Worm (Caenorhabditis elegans) whole organism, mixed stage, embryonic: ENCODE results near the gene wdr-48.

ENCODE experiments used
- M03D4.4 ChIP-seq: sonication (generic microtip); optimal IDR thresholded peaks from 2 replicates; lab custom pipeline; 2017; ENCODE audit warnings: mild to moderate bottlenecking, missing genetic modification characterization, missing compliant biosample characterization
- bed-3 ChIP-seq: fragments of 200-800 bp; sonication (Bioruptor generic); optimal IDR thresholded peaks from 3 replicates; lab custom pipeline; 2018; ENCODE audit warnings: mild to moderate bottlenecking, missing genetic modification characterization, moderate library complexity, missing compliant biosample characterization
- blmp-1 ChIP-seq: fragments of 150-350 bp; optimal IDR thresholded peaks from 2 replicates; lab custom pipeline; 2014; ENCODE audit warnings: missing biosample characterization, missing genetic modification characterization
- ceh-39 ChIP-seq: fragments of 150-350 bp; optimal IDR thresholded peaks from 2 replicates; lab custom pipeline; 2014; ENCODE audit warnings: missing biosample characterization, missing genetic modification characterization
- ceh-43 ChIP-seq: fragments of 200-800 bp; sonication (Bioruptor generic); optimal IDR thresholded peaks from 2 replicates; lab custom pipeline; 2018; ENCODE audit warnings: mild to moderate bottlenecking, missing genetic modification characterization, moderate library complexity, missing compliant biosample characterization
- ceh-83 ChIP-seq: fragments of 200-800 bp; sonication (Bioruptor generic); optimal IDR thresholded peaks from 2 replicates; lab custom pipeline; 2018; ENCODE audit warnings: mild to moderate bottlenecking, missing genetic modification characterization, missing compliant biosample characterization
- ces-1 ChIP-seq: fragments of 150-350 bp; optimal IDR thresholded peaks from 2 replicates; lab custom pipeline; 2014; ENCODE audit warnings: missing biosample characterization, missing genetic modification reagents, missing genetic modification characterization
- cnd-1 ChIP-seq: fragments of 200-800 bp; sonication (Bioruptor generic); optimal IDR thresholded peaks from 2 replicates; lab custom pipeline; 2018; ENCODE audit warnings: mild to moderate bottlenecking, missing genetic modification characterization, missing compliant biosample characterization
- drap-1 ChIP-seq: fragments of 200-800 bp; sonication (Bioruptor generic); optimal IDR thresholded peaks from 3 replicates; lab custom pipeline; 2018; ENCODE audit warnings: mild to moderate bottlenecking, missing genetic modification characterization, missing compliant biosample characterization
- elt-3 ChIP-seq: fragments of 150-350 bp; optimal IDR thresholded peaks from 2 replicates; lab custom pipeline; 2014; ENCODE audit warnings: missing biosample characterization, missing genetic modification characterization
- flh-1 ChIP-seq: fragments of 200-800 bp; sonication (Bioruptor generic); optimal IDR thresholded peaks from 2 replicates; lab custom pipeline; 2018; ENCODE audit warnings: mild to moderate bottlenecking, missing genetic modification characterization, moderate library complexity, missing compliant biosample characterization
- ham-2 ChIP-seq: fragments of 200-800 bp; sonication (Bioruptor generic); optimal IDR thresholded peaks from 2 replicates; lab custom pipeline; 2018; ENCODE audit warnings: mild to moderate bottlenecking, missing genetic modification characterization, missing compliant biosample characterization
- hlh-1 ChIP-seq: fragments of 150-350 bp; optimal IDR thresholded peaks from 2 replicates; lab custom pipeline; 2014; ENCODE audit warnings: missing biosample characterization, missing genetic modification reagents, missing genetic modification characterization
- lin-13 ChIP-seq: fragments of 150-350 bp; optimal IDR thresholded peaks from 2 replicates; lab custom pipeline; 2014; ENCODE audit warnings: missing biosample characterization, missing genetic modification characterization
- lin-32 ChIP-seq: fragments of 200-800 bp; sonication (Bioruptor generic); optimal IDR thresholded peaks from 2 replicates; lab custom pipeline; 2018; ENCODE audit warnings: mild to moderate bottlenecking, missing genetic modification characterization, missing compliant biosample characterization
- lsy-2 ChIP-seq: fragments of 150-350 bp; optimal IDR thresholded peaks from 2 replicates; lab custom pipeline; 2014; ENCODE audit warnings: missing biosample characterization, missing genetic modification characterization
- mab-5 ChIP-seq: fragments of 150-350 bp; optimal IDR thresholded peaks from 2 replicates; lab custom pipeline; 2014; ENCODE audit warnings: missing biosample characterization, missing genetic modification characterization
- mep-1 ChIP-seq: fragments of 150-350 bp; optimal IDR thresholded peaks from 2 replicates; lab custom pipeline; 2017; ENCODE audit warnings: missing biosample characterization, missing genetic modification reagents, missing genetic modification characterization, inconsistent platforms
- mls-2 ChIP-seq: sonication (generic microtip); optimal IDR thresholded peaks from 2 replicates; lab custom pipeline; 2016; ENCODE audit warnings: mild to moderate bottlenecking, missing genetic modification characterization, moderate library complexity, missing compliant biosample characterization
- nhr-12 ChIP-seq: fragments of 150-350 bp; optimal IDR thresholded peaks from 2 replicates; lab custom pipeline; 2014; ENCODE audit warnings: missing biosample characterization, missing genetic modification characterization
- nhr-2 ChIP-seq: fragments of 150-350 bp; optimal IDR thresholded peaks from 2 replicates; lab custom pipeline; 2014; ENCODE audit warnings: missing biosample characterization, missing genetic modification characterization
- nhr-237 ChIP-seq: fragments of 150-350 bp; optimal IDR thresholded peaks from 2 replicates; lab custom pipeline; 2014; ENCODE audit warnings: missing biosample characterization, missing genetic modification characterization
- nhr-28 ChIP-seq: fragments of 150-350 bp; optimal IDR thresholded peaks from 2 replicates; lab custom pipeline; 2014; ENCODE audit warnings: missing biosample characterization, missing genetic modification characterization
- nhr-76 ChIP-seq: sonication (generic microtip); optimal IDR thresholded peaks from 2 replicates; lab custom pipeline; 2017; ENCODE audit warnings: missing biosample characterization, missing genetic modification characterization
- pha-4 ChIP-seq: fragments of 150-350 bp; optimal IDR thresholded peaks from 2 replicates; lab custom pipeline; 2018; ENCODE audit warnings: missing biosample characterization, missing genetic modification reagents, missing genetic modification characterization
- sem-2 ChIP-seq: fragments of 200-800 bp; sonication (Bioruptor generic); optimal IDR thresholded peaks from 2 replicates; lab custom pipeline; 2018; ENCODE audit warnings: mild to moderate bottlenecking, missing genetic modification characterization, missing compliant biosample characterization
- snpc-4 ChIP-seq: fragments of 150-350 bp; optimal IDR thresholded peaks from 2 replicates; lab custom pipeline; 2014; ENCODE audit warnings: missing biosample characterization, missing genetic modification characterization
- sptf-1 ChIP-seq: sonication (generic microtip); optimal IDR thresholded peaks from 2 replicates; lab custom pipeline; 2017; ENCODE audit warnings: mild to moderate bottlenecking, missing genetic modification characterization, moderate library complexity, missing compliant biosample characterization
- tbx-8 ChIP-seq: fragments of 200-800 bp; sonication (Bioruptor generic); optimal IDR thresholded peaks from 2 replicates; lab custom pipeline; 2018; ENCODE audit warnings: mild to moderate bottlenecking, missing genetic modification characterization, moderate library complexity, missing compliant biosample characterization
- unc-120 ChIP-seq: sonication (generic microtip); optimal IDR thresholded peaks from 2 replicates; lab custom pipeline; 2017; ENCODE audit warnings: missing genetic modification characterization, missing compliant biosample characterization; ENCODE audit not compliant: poor library complexity, severe bottlenecking
- unc-39 ChIP-seq: fragments of 150-350 bp; optimal IDR thresholded peaks from 2 replicates; lab custom pipeline; 2014; ENCODE audit warnings: missing biosample characterization, missing genetic modification characterization
- unc-62 ChIP-seq: fragments of 150-350 bp; optimal IDR thresholded peaks from 2 replicates; lab custom pipeline; 2014; ENCODE audit warnings: missing biosample characterization, missing genetic modification reagents, missing genetic modification characterization
- zip-8 ChIP-seq: fragments of 150-350 bp; optimal IDR thresholded peaks from 2 replicates; lab custom pipeline; 2014; ENCODE audit warnings: missing biosample characterization, missing genetic modification characterization
- ztf-11 ChIP-seq: fragments of 150-350 bp; optimal IDR thresholded peaks from 2 replicates; lab custom pipeline; 2014; ENCODE audit warnings: missing biosample characterization, missing genetic modification characterization

The wdr-48 gene

DNA sequence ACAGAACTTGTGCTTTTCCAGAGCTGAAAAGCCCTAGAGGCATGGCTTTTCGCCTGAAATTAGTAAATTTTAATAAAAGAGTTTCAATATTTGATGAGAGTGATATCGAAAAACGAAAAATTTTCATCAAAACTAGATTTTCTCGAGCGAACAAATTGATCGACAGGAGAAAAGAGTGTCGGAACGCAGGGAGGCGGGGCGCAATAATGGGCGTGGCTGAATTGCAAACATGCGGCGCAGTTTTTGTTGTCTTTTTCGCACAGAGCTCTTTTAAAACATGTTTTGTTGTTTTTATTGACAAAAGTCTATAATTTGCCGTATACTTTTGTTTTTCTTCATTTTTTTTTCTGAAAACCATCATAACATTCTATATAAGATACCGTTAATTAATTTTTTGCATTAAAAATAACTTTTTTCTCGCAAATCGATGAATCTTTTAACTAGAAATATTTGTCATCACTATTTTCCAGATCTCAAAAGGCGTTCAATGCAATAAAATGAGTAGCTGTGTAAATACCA is at the start of gene wdr-48, which contains the start of gene sel-5:
Gene wdr-48, plus strand, starts transcription at position 469 of the 519 bp plus-strand sequence.
Gene sel-5, minus strand, starts transcription at position 53 of the 519 bp plus-strand sequence.
- TF ChIP-seq unc-62 (GFP tag; lab: Kevin White, UChicago) (no peak), mep-1 (tag; lab: Kevin White, UChicago) (peak; percentile 39), hlh-1 (tag; lab: Kevin White, UChicago) (no peak), lin-13 (tag; lab: Kevin White, UChicago) (peak; percentile 33), mls-2 (tag; lab: Kevin White, UChicago) (no peak), M03D4.4 (tag; lab: Kevin White, UChicago) (no peak), ceh-39 (tag; lab: Kevin White, UChicago) (no peak), ztf-11 (tag; lab: Kevin White, UChicago) (no peak), lin-32 (GFP tag; lab: Kevin White, UChicago) (no peak), nhr-2 (tag; lab: Kevin White, UChicago) (no peak), nhr-28 (tag; lab: Kevin White, UChicago) (no peak), tbx-8 (GFP tag; lab: Kevin White, UChicago) (no peak), pha-4 (tag; lab: Kevin White, UChicago) (no peak), flh-1 (GFP tag; lab: Kevin White, UChicago) (no peak), cnd-1 (tag; lab: Kevin White, UChicago) (no peak), nhr-76 (no peak), zip-8 (no peak), ces-1 (GFP tag; lab: Kevin White, UChicago) (peak; percentile 32), nhr-237 (tag; lab: Kevin White, UChicago) (no peak), snpc-4 (no peak), elt-3 (tag; lab: Kevin White, UChicago) (no peak), unc-120 (peak; percentile 34), lsy-2 (peak; percentile 74), unc-39 (tag; lab: Kevin White, UChicago) (no peak), nhr-12 (tag; lab: Kevin White, UChicago) (no peak), sem-2 (no peak), bed-3 (GFP tag; lab: Kevin White, UChicago) (no peak), blmp-1 (no peak)

DNA sequence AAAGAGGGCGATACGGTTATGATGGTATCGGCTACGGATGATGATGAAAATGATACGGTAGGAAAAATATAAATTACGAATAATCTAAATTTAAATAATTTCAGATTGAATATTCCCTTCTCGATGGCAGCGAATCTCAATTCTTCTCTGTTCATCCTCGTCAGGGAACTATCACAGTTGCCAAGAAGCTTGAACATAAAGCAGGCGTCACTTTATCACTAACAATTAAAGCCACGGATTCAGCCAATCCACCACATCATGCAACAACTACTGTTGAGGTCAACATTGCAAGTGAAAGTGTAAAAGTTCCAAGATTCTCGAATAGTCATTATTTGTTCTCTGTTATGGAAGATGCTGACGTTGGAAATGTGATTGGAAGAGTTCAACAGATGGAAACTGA is 47.7 kb upstream of the wdr-48 start:
- TF ChIP-seq ham-2 (GFP tag; lab: Kevin White, UChicago) (no peak), nhr-2 (tag; lab: Kevin White, UChicago) (no peak), cnd-1 (tag; lab: Kevin White, UChicago) (no peak), hlh-1 (tag; lab: Kevin White, UChicago) (no peak), lin-32 (GFP tag; lab: Kevin White, UChicago) (no peak), nhr-28 (tag; lab: Kevin White, UChicago) (no peak), lin-13 (tag; lab: Kevin White, UChicago) (no peak), sem-2 (no peak), unc-120 (no peak), mab-5 (tag; lab: Kevin White, UChicago) (no peak), zip-8 (no peak), ceh-43 (GFP tag; lab: Kevin White, UChicago) (no peak), mep-1 (tag; lab: Kevin White, UChicago) (no peak)

DNA sequence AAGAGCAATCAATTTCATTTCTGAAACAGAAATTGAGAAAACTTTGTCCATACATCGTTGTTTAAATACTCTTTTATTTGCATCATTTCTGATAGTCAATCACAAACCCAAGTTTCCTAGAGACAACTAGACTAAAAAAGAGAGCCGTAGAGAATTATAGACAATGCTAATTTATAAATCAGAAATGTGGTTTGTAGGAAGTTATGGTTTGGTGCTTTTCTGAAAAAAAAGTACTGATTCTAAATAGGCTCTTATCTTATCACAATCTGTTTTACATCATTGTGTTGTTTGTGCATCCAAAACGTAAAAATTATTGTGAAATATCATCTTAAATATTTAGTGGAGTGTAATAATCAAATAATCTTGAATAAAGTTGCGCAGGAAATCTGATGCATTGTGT is 38.0 kb upstream of the wdr-48 start, which contains the start of gene ugt-62:
Gene ugt-62, minus strand, starts transcription at position 20 of the 400 bp plus-strand sequence.
- TF ChIP-seq ceh-43 (GFP tag; lab: Kevin White, UChicago) (no peak), ham-2 (GFP tag; lab: Kevin White, UChicago) (no peak), mls-2 (tag; lab: Kevin White, UChicago) (no peak), M03D4.4 (tag; lab: Kevin White, UChicago) (no peak), ces-1 (GFP tag; lab: Kevin White, UChicago) (no peak), pha-4 (tag; lab: Kevin White, UChicago) (no peak), hlh-1 (tag; lab: Kevin White, UChicago) (no peak), ceh-39 (tag; lab: Kevin White, UChicago) (no peak), cnd-1 (tag; lab: Kevin White, UChicago) (no peak), lin-13 (tag; lab: Kevin White, UChicago) (no peak), unc-39 (tag; lab: Kevin White, UChicago) (no peak)

DNA sequence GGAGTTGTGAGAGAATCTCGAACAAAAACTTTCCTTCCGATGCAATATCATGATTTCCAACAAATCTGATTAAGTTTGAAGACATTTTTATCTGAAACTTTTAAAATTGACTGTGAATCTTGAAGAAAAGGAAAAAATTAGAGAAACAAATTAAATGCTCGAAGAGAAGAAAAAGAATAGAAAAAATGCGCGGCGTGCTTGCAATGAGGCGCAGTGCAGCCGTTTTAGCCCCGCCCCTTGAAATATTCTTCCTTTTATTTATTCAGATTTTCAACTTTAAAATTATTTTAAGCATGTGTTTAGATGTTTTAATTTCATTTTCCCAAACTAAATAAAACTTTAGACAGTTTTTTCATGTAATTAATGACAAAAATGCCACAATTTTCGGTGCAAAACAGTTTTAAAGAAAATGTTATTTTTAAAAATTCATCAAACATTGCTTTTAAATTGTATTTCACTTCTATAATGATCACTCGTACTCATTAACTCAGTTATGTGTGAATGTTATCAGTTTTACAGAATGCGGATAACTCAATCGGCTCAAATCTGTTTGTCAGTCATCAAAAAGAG is 36.2 kb upstream of the wdr-48 start, which contains the start of the genes mrps-34 and cisd-3.1:
Gene mrps-34, minus strand, starts transcription at position 91 of the 570 bp plus-strand sequence.
Gene cisd-3.1, plus strand, starts transcription at position 520 of the 570 bp plus-strand sequence.
- TF ChIP-seq ceh-43 (GFP tag; lab: Kevin White, UChicago) = peak; percentile 58
- TF ChIP-seq flh-1 (GFP tag; lab: Kevin White, UChicago) = no peak
- TF ChIP-seq hlh-1 (tag; lab: Kevin White, UChicago) = peak; percentile 18
- TF ChIP-seq zip-8 = no peak
- TF ChIP-seq elt-3 (tag; lab: Kevin White, UChicago) = no peak
- TF ChIP-seq bed-3 (GFP tag; lab: Kevin White, UChicago) = no peak
- TF ChIP-seq lsy-2 = peak; percentile 47
- peak; percentile 12 for TF ChIP-seq cnd-1 (tag; lab: Kevin White, UChicago)
- no peak for TF ChIP-seq nhr-12 (tag; lab: Kevin White, UChicago)
- TF ChIP-seq mep-1 (tag; lab: Kevin White, UChicago) = peak; percentile 26
- no peak for TF ChIP-seq lin-13 (tag; lab: Kevin White, UChicago)
- TF ChIP-seq mls-2 (tag; lab: Kevin White, UChicago) = peak; percentile 32
- TF ChIP-seq ces-1 (GFP tag; lab: Kevin White, UChicago) = no peak
- TF ChIP-seq M03D4.4 (tag; lab: Kevin White, UChicago) = peak; percentile 57
- no peak for TF ChIP-seq ztf-11 (tag; lab: Kevin White, UChicago)
- no peak for TF ChIP-seq nhr-76
- peak; percentile 58 for TF ChIP-seq sptf-1 (tag; lab: Kevin White, UChicago)
- no peak for TF ChIP-seq unc-62 (GFP tag; lab: Kevin White, UChicago)
- peak; percentile 16 for TF ChIP-seq mab-5 (tag; lab: Kevin White, UChicago)
- no peak for TF ChIP-seq pha-4 (tag; lab: Kevin White, UChicago)
- TF ChIP-seq unc-39 (tag; lab: Kevin White, UChicago) = no peak
- TF ChIP-seq snpc-4 = no peak
- TF ChIP-seq nhr-237 (tag; lab: Kevin White, UChicago) = no peak
- TF ChIP-seq blmp-1 = peak; percentile 23
- TF ChIP-seq nhr-2 (tag; lab: Kevin White, UChicago) = no peak
- no peak for TF ChIP-seq nhr-28 (tag; lab: Kevin White, UChicago)
- TF ChIP-seq ceh-39 (tag; lab: Kevin White, UChicago) = no peak
- peak; percentile 6 for TF ChIP-seq unc-120
- TF ChIP-seq sem-2 = no peak
- no peak for TF ChIP-seq tbx-8 (GFP tag; lab: Kevin White, UChicago)
- no peak for TF ChIP-seq lin-32 (GFP tag; lab: Kevin White, UChicago)
- no peak for TF ChIP-seq ham-2 (GFP tag; lab: Kevin White, UChicago)
- TF ChIP-seq drap-1 = no peak
- no peak for TF ChIP-seq ceh-83 (GFP tag; lab: Kevin White, UChicago)
